Fruit fly (Drosophila melanogaster): ENCODE data around the gene SclB.

DNA sequence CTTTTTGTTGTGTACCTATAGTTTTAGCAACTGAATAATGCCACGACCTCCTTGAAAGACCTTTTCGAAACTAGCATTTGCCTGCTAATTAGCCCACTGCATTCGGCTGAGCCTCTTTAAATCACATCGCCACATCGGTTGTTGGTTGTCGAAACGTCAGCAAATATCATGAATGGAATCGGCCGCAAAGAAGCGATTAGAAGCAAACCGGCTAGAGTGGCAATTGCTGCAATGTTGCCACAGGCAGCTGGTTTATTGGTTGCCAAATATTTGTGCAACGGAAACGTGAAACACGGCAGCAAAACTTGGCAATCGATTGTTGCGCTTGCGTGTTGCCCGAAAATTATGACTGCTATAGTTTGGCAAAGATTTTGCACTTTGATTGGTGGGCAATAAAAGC is 7.4 kb downstream of the SclB start:
- TF ChIP-seq CG34367 (tag; optimal IDR thresholded peaks at IDR 0.05) (no peak), rn (GFP tag; IDR thresholded peaks at IDR 0.05) (no peak), CG4496 (GFP tag; IDR thresholded peaks at IDR 0.05) (no peak), Ets98B (GFP tag; IDR thresholded peaks at IDR 0.05) (no peak), EcR (GFP tag; optimal IDR thresholded peaks at IDR 0.05) (no peak), CG32121 (GFP tag; IDR thresholded peaks at IDR 0.05) (no peak), CG8301 (tag; optimal IDR thresholded peaks at IDR 0.05) (no peak)
